Fruit fly (Drosophila melanogaster): Measurements from ENCODE around the gene CG14089.

Gene CG14089

DNA sequence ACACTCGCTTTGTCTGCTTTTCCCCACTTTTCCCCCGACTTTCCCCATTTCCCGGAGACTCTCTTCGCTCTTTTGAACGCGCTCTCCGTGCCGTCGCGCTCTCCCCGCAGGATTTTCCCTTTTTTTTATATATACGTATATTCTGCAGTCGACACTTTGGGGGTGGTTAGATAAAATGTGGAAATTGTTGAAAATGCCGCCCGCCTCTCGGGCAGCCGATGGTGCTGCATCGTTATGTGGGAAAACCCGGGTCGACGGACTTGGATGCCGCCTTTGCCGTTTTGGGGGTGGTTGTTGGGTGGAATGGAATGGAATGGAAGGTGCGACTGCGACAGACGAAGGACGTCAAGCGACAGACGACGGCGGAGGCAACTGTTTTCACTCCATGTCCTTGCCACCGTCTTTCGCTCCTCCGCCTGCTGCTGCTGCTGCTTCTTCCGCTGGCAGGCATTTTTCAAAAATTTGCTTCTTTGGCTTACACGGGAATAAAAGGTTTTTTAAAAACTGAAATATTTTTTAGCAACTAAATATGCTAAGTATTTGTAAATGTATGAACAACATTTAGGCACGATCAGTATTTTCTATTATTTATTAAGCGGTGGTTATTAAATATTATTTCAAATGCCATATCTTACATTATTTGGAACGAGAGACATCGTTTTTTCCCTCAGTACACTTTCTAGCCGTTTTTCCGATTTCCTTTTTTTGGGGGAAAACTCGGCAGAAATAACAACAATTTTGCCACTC lies 49.6 kb downstream of the CG14089 start (continued):
- TF ChIP-seq CG14014 (GFP tag; IDR thresholded peaks at IDR 0.05) (peak; percentile 41; the same call in 1 of the 2 replicates), CG2875 (GFP tag; optimal IDR thresholded peaks at IDR 0.05) (no peak), Gsc (GFP tag; IDR thresholded peaks at IDR 0.05) (no peak), Elba2 (GFP tag; optimal IDR thresholded peaks at IDR 0.05) (no peak), Ssrp (tag; optimal IDR thresholded peaks at IDR 0.05) (peak; percentile 13), CG14441 (GFP tag; IDR thresholded peaks at IDR 0.05) (no peak), Mrtf (GFP tag; IDR thresholded peaks at IDR 0.05) (no peak), Ptx1 (GFP tag; IDR thresholded peaks at IDR 0.05) (peak; percentile 23; the same call in 1 of the 2 replicates), trh (GFP tag; optimal IDR thresholded peaks at IDR 0.05) (no peak), stc (GFP tag; IDR thresholded peaks at IDR 0.05) (no peak), gem (tag; optimal IDR thresholded peaks at IDR 0.05) (peak; percentile 71), lola (GFP tag; optimal IDR thresholded peaks at IDR 0.05) (no peak)
